Worm (Caenorhabditis elegans) whole organism, L4 larva: Measurements from ENCODE around the gene nhr-141.

Experiments used
- dmd-6 ChIP-seq: fragments of 200-800 bp; sonication (Bioruptor generic); IDR thresholded peaks from 2 replicates; pipeline ENCODE4 v1.3.6; 2022; ENCODE audit warnings: missing genetic modification reagents, missing genetic modification characterization, missing compliant biosample characterization
- hmg-1.1 ChIP-seq: fragments of 200-800 bp; sonication (Bioruptor generic); IDR thresholded peaks from 2 replicates; pipeline ENCODE4 v1.3.6; 2022; ENCODE audit warnings: missing genetic modification reagents, missing genetic modification characterization, missing compliant biosample characterization
- lsy-2 ChIP-seq, 2 experiments: fragments of 150-350 bp in 1 of 2; sonication (generic microtip) in 1 of 2; optimal IDR thresholded peaks; 2 replicates each; lab custom pipeline; 2014 to 2017; ENCODE audit warnings: missing biosample characterization in 2 of 2, missing genetic modification characterization in 2 of 2
- nhr-11 ChIP-seq: fragments of 150-350 bp; optimal IDR thresholded peaks from 2 replicates; lab custom pipeline; 2014; ENCODE audit warnings: missing biosample characterization, missing genetic modification characterization

- no peak for TF ChIP-seq nhr-11 (tag; lab: Kevin White, UChicago)
- TF ChIP-seq lsy-2 (tag; optimal IDR thresholded peaks at IDR 0.05; lab: Kevin White, UChicago): no peak
- no peak for TF ChIP-seq hmg-1.1
- TF ChIP-seq dmd-6 (GFP tag; lab: Robert Waterston, UW): no peak
Measured at ce11 chrV:7455008-7455407, 10.5 kb downstream of the nhr-141 start, which contains the start of gene F25E5.2.
